Worm (Caenorhabditis elegans): ENCODE data around the gene Y69A2AR.50.

- no peak for TF ChIP-seq nhr-28 (tag; optimal IDR thresholded peaks at IDR 0.05)
- TF ChIP-seq tbx-8 (GFP tag; optimal IDR thresholded peaks at IDR 0.05): no peak
- no peak for TF ChIP-seq mep-1 (tag; optimal IDR thresholded peaks at IDR 0.05)
- no peak for TF ChIP-seq ceh-43 (GFP tag; optimal IDR thresholded peaks at IDR 0.05)
- TF ChIP-seq snpc-4 (tag; optimal IDR thresholded peaks at IDR 0.05): no peak
- no peak for TF ChIP-seq nhr-237 (tag; optimal IDR thresholded peaks at IDR 0.05)
- TF ChIP-seq hlh-1 (tag; optimal IDR thresholded peaks at IDR 0.05): no peak
- no peak for TF ChIP-seq nhr-76 (tag; optimal IDR thresholded peaks at IDR 0.05)
- TF ChIP-seq ham-2 (GFP tag; optimal IDR thresholded peaks at IDR 0.05): no peak
- no peak for TF ChIP-seq ces-1 (GFP tag; optimal IDR thresholded peaks at IDR 0.05)
- no peak for TF ChIP-seq ztf-11 (tag; optimal IDR thresholded peaks at IDR 0.05)
- TF ChIP-seq unc-62 (GFP tag; optimal IDR thresholded peaks at IDR 0.05): no peak
- TF ChIP-seq zip-8 (tag; optimal IDR thresholded peaks at IDR 0.05): no peak
These were observed 11.0 kb downstream of the Y69A2AR.50 start for ce11 chrIV:2573122-2573521.

Data from whole organism, mixed stage, embryonic.